Fruit fly (Drosophila melanogaster) S2 (cell line): Measurements from ENCODE around the gene Iyd.
"Not testable (repeated sequence)": the region's sequence is repeated elsewhere in the genome, so short reads cannot be mapped to it uniquely, and the experiment has no call there.

ENCODE experiments used
- CG8478 ChIP-seq: fragments of >200 bp; optimal IDR thresholded peaks from 2 replicates; lab custom pipeline; 2018
- CTCF ChIP-seq, 2 experiments: fragments of >200 bp; optimal IDR thresholded peaks; 2 replicates each; lab custom pipeline; 2018

Gene Iyd

dm6 chr3L:11096195-11096908 is at the start of gene Iyd, which contains the start of the genes CG46439 and CG33947:
Gene Iyd, minus strand, starts transcription at chr3L:11096245.
Gene CG46439, minus strand, starts transcription at chr3L:11096245.
Gene CG33947, plus strand, starts transcription at chr3L:11096496.
- TF ChIP-seq CG8478 (lab: Kevin White, UChicago), result no peak
- no peak for TF ChIP-seq CTCF (optimal IDR thresholded peaks at IDR 0.05; lab: Kevin White, UChicago)

DNA sequence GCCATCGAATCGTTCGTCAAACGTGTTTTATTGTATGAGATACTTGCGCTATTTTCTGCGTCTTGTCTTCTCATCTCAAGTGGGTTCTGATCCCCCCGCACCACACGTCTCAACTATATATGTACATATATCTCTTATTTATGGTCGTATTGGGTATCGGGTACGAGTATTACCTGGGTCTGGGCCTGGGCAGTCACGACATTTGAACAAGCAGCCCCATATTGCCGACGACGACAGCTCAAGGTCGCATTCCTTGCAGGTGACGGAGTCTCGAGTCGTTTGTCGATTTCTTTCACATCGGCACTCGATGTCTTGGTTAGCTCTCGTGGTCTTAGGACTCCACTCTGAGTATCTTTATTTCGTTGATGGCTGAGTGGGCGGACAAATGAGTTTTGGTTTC is 49.0 kb upstream of the Iyd start:
- TF ChIP-seq CTCF (optimal IDR thresholded peaks at IDR 0.05; lab: Kevin White, UChicago) (no peak), CG8478 (lab: Kevin White, UChicago) (no peak)

dm6 chr3L:11138862-11139261 is 42.8 kb upstream of the Iyd start:
- no peak for TF ChIP-seq CG8478 (lab: Kevin White, UChicago)
- no peak for TF ChIP-seq CTCF (optimal IDR thresholded peaks at IDR 0.05; lab: Kevin White, UChicago)

dm6 chr3L:11136349-11136748 is 40.3 kb upstream of the Iyd start:
- TF ChIP-seq CG8478 (lab: Kevin White, UChicago) (no peak), CTCF (optimal IDR thresholded peaks at IDR 0.05; lab: Kevin White, UChicago) (no peak)

dm6 chr3L:11135846-11136245 is 39.8 kb upstream of the Iyd start, which contains the start of gene IRSp53:
Gene IRSp53, plus strand, starts transcription at chr3L:11136049.
- TF ChIP-seq CG8478 (lab: Kevin White, UChicago), result no peak
- no peak for TF ChIP-seq CTCF (optimal IDR thresholded peaks at IDR 0.05; lab: Kevin White, UChicago)

- not testable (repeated sequence) for TF ChIP-seq CG8478 (lab: Kevin White, UChicago); CTCF (optimal IDR thresholded peaks at IDR 0.05; lab: Kevin White, UChicago)
Measured at dm6 chr3L:11134886-11135285, 38.8 kb upstream of the Iyd start, which contains the start of gene CG14143. Gene CG14143, plus strand, starts transcription at chr3L:11134987.

DNA sequence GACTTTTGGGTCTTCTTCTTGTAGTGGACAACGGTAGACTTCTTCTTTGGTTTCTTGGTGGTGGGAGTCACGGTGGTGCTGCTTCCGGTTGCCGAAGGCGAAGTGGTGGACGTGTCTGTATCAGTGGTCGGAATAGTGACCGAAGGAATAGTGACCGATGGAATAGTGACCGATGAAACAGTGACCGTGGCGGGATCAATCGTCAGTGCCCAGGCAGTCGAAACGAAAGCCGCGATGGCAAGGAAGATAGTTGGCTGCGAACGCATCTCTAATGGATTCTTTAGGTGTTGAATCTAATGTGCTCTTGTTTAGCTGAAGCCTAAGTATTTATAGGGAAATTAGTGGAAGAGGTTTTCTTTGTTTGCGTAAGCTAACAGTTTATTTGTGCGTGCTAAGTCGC is 36.0 kb upstream of the Iyd start, which contains the start of gene CG32074:
Gene CG32074 (minus strand): TSS at position 268 of the 400 bp plus-strand sequence.
- not testable (repeated sequence) for TF ChIP-seq CG8478 (lab: Kevin White, UChicago); CTCF (optimal IDR thresholded peaks at IDR 0.05; lab: Kevin White, UChicago)

dm6 chr3L:11130535-11130934 is 34.5 kb upstream of the Iyd start, which contains the start of gene nol:
Gene nol, plus strand, starts transcription at chr3L:11130835.
- TF ChIP-seq CTCF (optimal IDR thresholded peaks at IDR 0.05; lab: Kevin White, UChicago) (no peak), CG8478 (lab: Kevin White, UChicago) (no peak)

DNA sequence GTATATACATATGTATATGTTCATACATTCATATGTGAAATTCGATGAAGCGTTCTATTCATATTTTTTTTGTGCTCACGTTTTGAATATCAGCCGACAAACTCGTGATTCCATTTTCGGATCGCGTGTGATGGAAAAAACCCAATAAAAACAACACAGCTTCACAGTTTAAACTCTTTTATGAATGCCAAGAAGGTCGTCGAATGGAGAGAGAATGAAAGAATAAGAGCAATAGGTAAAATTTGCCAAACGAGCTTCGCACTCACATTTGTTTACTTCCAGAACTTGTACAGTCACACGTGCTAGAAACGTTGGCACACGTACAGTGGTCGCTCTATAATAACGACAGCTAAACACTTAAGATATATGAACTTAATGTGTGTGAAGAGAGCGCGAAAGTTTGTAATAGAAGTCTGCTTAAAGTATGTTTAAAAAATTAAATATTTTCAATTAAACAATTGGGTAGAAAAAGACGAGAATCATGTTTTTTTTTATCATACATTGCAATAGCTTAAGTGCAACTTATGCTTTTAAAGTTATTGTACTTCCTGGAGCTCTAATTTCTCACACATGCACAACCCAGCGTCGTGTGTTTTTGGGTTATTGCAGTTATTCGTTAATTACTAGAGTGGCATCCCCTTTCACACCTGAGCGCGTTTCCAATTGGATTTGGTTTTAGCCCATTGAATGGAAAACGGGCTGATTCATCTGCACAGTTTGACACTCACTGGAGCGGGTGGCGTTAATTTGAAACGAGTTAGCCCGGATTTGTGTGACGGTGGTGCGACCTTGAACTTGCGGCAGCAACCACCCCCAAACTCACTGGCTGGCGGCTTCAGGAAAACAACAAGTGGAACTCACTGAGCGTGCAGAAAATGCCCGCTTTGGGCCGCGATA is 29.8 kb upstream of the Iyd start:
- no peak for TF ChIP-seq CTCF (optimal IDR thresholded peaks at IDR 0.05; lab: Kevin White, UChicago)
- no peak for TF ChIP-seq CG8478 (lab: Kevin White, UChicago)

DNA sequence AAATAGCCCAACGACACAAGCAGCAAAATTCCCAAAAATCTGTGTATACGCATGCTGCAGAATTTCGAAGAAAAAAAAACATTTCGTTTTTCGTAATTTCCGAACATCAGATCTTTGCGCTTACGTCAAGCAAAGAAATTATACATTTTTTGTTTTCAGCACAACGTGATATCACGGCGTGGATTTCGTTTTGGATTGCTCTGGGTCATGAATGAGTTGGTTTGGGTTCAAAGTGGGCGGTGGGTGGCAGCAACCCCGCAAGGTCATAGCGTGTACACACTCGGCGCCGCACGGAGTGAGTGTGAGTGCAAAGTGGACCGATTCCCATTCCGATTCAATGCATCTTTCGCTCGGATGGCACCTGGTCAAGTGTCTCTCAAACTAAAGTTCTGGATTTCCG is 28.8 kb upstream of the Iyd start:
- TF ChIP-seq CTCF (optimal IDR thresholded peaks at IDR 0.05; lab: Kevin White, UChicago) (no peak), CG8478 (lab: Kevin White, UChicago) (no peak)

dm6 chr3L:11124439-11124838 is 28.4 kb upstream of the Iyd start:
- TF ChIP-seq CG8478 (lab: Kevin White, UChicago) (no peak), CTCF (optimal IDR thresholded peaks at IDR 0.05; lab: Kevin White, UChicago) (no peak)

DNA sequence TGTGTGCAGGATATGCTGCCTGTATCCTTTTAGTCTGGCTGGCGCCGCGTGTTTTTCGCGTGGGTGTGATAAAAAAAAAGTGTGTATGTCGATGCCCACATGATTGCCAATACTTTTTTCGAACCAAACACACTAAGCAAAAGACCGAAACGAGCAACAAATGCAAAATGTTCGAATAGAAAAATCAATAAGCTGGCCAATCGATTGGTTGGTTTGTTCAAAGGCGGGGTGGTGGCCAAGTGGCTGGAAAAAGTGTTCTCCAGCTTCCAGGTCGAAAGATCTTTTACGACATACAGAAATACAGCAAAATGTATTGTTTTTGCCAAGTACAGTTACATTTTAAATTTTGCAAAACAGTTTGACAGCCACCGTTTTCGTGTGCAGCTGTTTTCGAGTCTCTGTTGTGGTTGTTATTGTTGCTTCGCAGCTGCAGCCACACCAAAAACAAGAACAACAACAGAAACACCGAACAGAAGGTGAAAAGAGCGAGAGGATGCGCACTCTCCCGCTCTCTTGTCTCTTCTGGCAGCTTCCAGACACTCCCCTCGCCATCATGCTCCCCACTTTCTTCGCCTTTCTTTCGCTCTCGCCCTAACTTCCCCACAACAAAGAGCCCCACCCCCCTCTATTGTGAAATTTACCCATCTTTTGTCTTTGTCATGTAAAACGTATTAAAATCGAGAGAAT is 27.7 kb upstream of the Iyd start:
- TF ChIP-seq CTCF (optimal IDR thresholded peaks at IDR 0.05; lab: Kevin White, UChicago), result no peak
- no peak for TF ChIP-seq CG8478 (lab: Kevin White, UChicago)

DNA sequence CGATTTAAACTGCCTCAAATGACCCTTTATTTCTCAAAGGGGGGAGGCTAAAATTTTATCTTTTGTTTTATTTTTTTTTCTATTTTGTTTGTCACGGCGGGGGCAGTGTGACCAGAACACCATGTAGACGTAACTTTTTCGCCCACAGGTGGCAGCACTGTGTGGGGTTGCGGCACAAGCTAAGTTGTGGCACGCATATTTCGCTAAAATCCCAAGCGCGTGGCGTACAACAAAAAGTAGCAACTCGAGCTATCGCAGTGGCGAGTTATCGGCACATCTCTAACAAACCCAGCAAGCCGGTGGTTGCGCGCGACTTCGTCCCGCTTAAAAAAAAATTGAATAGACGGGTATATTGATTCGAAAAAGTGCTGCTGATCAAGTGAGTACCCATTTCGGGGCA is 27.0 kb upstream of the Iyd start, which contains the start of the genes Ufd1 and NaPi-III:
Gene Ufd1 (minus strand): TSS at position 129 of the 400 bp plus-strand sequence.
Gene NaPi-III (plus strand): TSS at position 261 of the 400 bp plus-strand sequence.
- TF ChIP-seq CG8478 (lab: Kevin White, UChicago), result no peak
- TF ChIP-seq CTCF (optimal IDR thresholded peaks at IDR 0.05; lab: Kevin White, UChicago), result peak; percentile 96

- peak; percentile 44 to 51 for TF ChIP-seq CTCF (optimal IDR thresholded peaks at IDR 0.05; lab: Kevin White, UChicago)
- no peak for TF ChIP-seq CG8478 (lab: Kevin White, UChicago)
Measured at dm6 chr3L:11120419-11120958, 24.4 kb upstream of the Iyd start, which contains the start of the genes FoxK and mRpL2. Gene FoxK, minus strand, starts transcription at chr3L:11120783. Gene mRpL2, plus strand, starts transcription at chr3L:11120847.
